Worm (Caenorhabditis elegans) whole organism, young adult: ENCODE data around the gene C13G3.12.

Experiments
- K12H6.12 ChIP-seq: fragments of 200-800 bp; sonication (Bioruptor generic); optimal IDR thresholded peaks from 2 replicates; lab custom pipeline; 2018; ENCODE audit warnings: mild to moderate bottlenecking, missing genetic modification characterization, missing compliant biosample characterization
- ama-1 ChIP-seq, 3 experiments: fragments of 150-350 bp in 1 of 3; sonication (generic microtip) in 2 of 3; optimal IDR thresholded peaks; 2 replicates each; lab custom pipeline; 2014 to 2018; ENCODE audit warnings: missing biosample characterization in 2 of 3, missing genetic modification characterization in 2 of 3, missing genetic modification reagents in 2 of 3
- somi-1 ChIP-seq: fragments of 200-800 bp; sonication (Bioruptor generic); optimal IDR thresholded peaks from 2 replicates; lab custom pipeline; 2018; ENCODE audit warnings: mild to moderate bottlenecking, missing genetic modification characterization, missing compliant biosample characterization
- ztf-28 ChIP-seq: fragments of 200-800 bp; sonication (Bioruptor generic); IDR thresholded peaks from 2 replicates; pipeline ENCODE4 v1.3.6; 2022; ENCODE audit warnings: missing genetic modification reagents, missing genetic modification characterization, missing compliant biosample characterization

DNA sequence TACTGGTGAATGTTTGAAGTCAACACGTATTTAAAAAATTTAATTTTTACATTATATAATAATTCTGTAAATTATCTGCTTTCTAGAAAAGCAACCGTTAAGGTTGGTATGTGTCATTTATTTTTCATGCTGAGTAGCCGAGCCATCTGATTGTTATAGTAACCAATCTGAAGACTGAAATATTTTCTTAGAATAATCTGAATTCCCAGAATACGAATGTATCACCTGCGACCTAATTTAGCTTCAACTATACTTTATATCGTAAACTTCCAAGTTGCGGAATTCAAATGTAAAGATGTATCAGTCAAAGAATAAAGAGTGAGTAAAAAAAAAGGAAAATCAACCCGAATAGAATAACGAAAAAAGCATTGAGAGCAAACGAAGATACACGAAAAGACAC, 10.5 kb upstream of the C13G3.12 start:
- TF ChIP-seq K12H6.12 (tag; lab: Kevin White, UChicago) (no peak), ama-1 (optimal IDR thresholded peaks at IDR 0.05; lab: Kevin White, UChicago) (no peak), ama-1 (GFP tag; optimal IDR thresholded peaks at IDR 0.05; lab: Kevin White, UChicago) (no peak), ztf-28 (GFP tag; lab: Robert Waterston, UW) (no peak), somi-1 (GFP tag; lab: Kevin White, UChicago) (no peak)
